Fruit fly (Drosophila melanogaster) whole organism, embryonic: ENCODE results near the gene Lasp.
A peak's percentile ranks its signal among the peaks of the same experiment; 100 is the strongest.

Source experiments
- Aef1 ChIP-seq: fragments of 200-800 bp; sonication (Bioruptor generic); IDR thresholded peaks from 3 replicates; pipeline ENCODE4 v1.3.6; 2022; ENCODE audit warnings: missing biosample characterization, missing genetic modification characterization
- Atf-2 ChIP-seq: fragments of 200-800 bp; sonication (Bioruptor generic); optimal IDR thresholded peaks from 2 replicates; lab custom pipeline; 2016; ENCODE audit warnings: missing biosample characterization, missing genetic modification characterization
- BtbVII ChIP-seq: fragments of 200-800 bp; sonication (Bioruptor generic); optimal IDR thresholded peaks from 3 replicates; lab custom pipeline; 2017; ENCODE audit warnings: missing biosample characterization, mild to moderate bottlenecking, missing genetic modification characterization
- CG10274 ChIP-seq: fragments of 200-800 bp; sonication (Bioruptor generic); optimal IDR thresholded peaks from 3 replicates; lab custom pipeline; 2017; ENCODE audit warnings: missing biosample characterization, mild to moderate bottlenecking, missing genetic modification characterization
- CG10431 ChIP-seq: fragments of 200-800 bp; sonication (Bioruptor generic); optimal IDR thresholded peaks from 3 replicates; lab custom pipeline; 2018; ENCODE audit warnings: missing biosample characterization, mild to moderate bottlenecking, missing genetic modification characterization
- CG10654 ChIP-seq: fragments of 200-800 bp; sonication (Bioruptor generic); optimal IDR thresholded peaks from 2 replicates; lab custom pipeline; 2016; ENCODE audit warnings: missing biosample characterization, missing genetic modification characterization
- CG11723 ChIP-seq: fragments of 200-800 bp; sonication (Bioruptor generic); optimal IDR thresholded peaks from 2 replicates; lab custom pipeline; 2017; ENCODE audit warnings: missing biosample characterization, mild to moderate bottlenecking, missing genetic modification characterization
- CG12942 ChIP-seq: fragments of 200-800 bp; sonication (Bioruptor generic); optimal IDR thresholded peaks from 3 replicates; lab custom pipeline; 2016; ENCODE audit warnings: missing biosample characterization, missing genetic modification characterization
- CG13287 ChIP-seq: fragments of 200-800 bp; sonication (Bioruptor generic); IDR thresholded peaks from 2 replicates; pipeline ENCODE4 v1.3.6; 2022; ENCODE audit warnings: missing biosample characterization, missing genetic modification characterization; ENCODE audit not compliant: partially characterized antibody
- CG14014 ChIP-seq: fragments of 200-800 bp; sonication (Bioruptor generic); IDR thresholded peaks from 2 replicates; pipeline ENCODE4 v1.3.6; 2022; ENCODE audit warnings: missing biosample characterization, missing genetic modification characterization
- CG2120 ChIP-seq: fragments of 200-800 bp; sonication (Bioruptor generic); optimal IDR thresholded peaks from 3 replicates; lab custom pipeline; 2016; ENCODE audit warnings: missing biosample characterization, missing genetic modification characterization
- CG2889 ChIP-seq: fragments of 200-800 bp; sonication (Bioruptor generic); IDR thresholded peaks from 3 replicates; pipeline ENCODE4 v1.3.6; 2022; ENCODE audit warnings: missing biosample characterization, missing genetic modification characterization
- CG33213 ChIP-seq: fragments of 200-800 bp; sonication (Bioruptor generic); optimal IDR thresholded peaks from 3 replicates; lab custom pipeline; 2016; ENCODE audit warnings: missing biosample characterization, missing genetic modification characterization
- CG4820 ChIP-seq: fragments of 200-800 bp; sonication (Bioruptor generic); optimal IDR thresholded peaks from 3 replicates; lab custom pipeline; 2016; ENCODE audit warnings: missing biosample characterization, missing genetic modification characterization
- CG6654 ChIP-seq: fragments of 200-800 bp; sonication (Bioruptor generic); optimal IDR thresholded peaks from 2 replicates; lab custom pipeline; 2017; ENCODE audit warnings: missing biosample characterization, mild to moderate bottlenecking, missing genetic modification characterization
- CG8924 ChIP-seq: fragments of 200-800 bp; optimal IDR thresholded peaks from 3 replicates; lab custom pipeline; 2019; ENCODE audit warnings: missing biosample characterization, mild to moderate bottlenecking, missing genetic modification characterization, moderate library complexity
- CG9437 ChIP-seq: fragments of 200-800 bp; sonication (Bioruptor generic); optimal IDR thresholded peaks from 2 replicates; lab custom pipeline; 2018; ENCODE audit warnings: missing biosample characterization, mild to moderate bottlenecking, missing genetic modification characterization
- CkIIα-i1 ChIP-seq: fragments of 200-800 bp; sonication (Bioruptor generic); IDR thresholded peaks from 2 replicates; pipeline ENCODE4 v1.3.6; 2022; ENCODE audit warnings: missing biosample characterization, missing genetic modification characterization
- Dfd ChIP-seq, 2 experiments: fragments of >200 bp; optimal IDR thresholded peaks; 2 replicates each; lab custom pipeline; 2017; ENCODE audit warnings: missing biosample characterization in 2 of 2, missing genetic modification characterization in 2 of 2
- Dip2 ChIP-seq: fragments of 200-800 bp; sonication (Bioruptor generic); IDR thresholded peaks from 2 replicates; pipeline ENCODE4 v1.3.6; 2022; ENCODE audit warnings: missing biosample characterization, missing genetic modification characterization
- ERR ChIP-seq: fragments of 200-800 bp; sonication (Bioruptor generic); optimal IDR thresholded peaks from 2 replicates; lab custom pipeline; 2016; ENCODE audit warnings: missing biosample characterization, missing genetic modification characterization
- Elba2 ChIP-seq: fragments of 200-800 bp; sonication (Bioruptor generic); optimal IDR thresholded peaks from 3 replicates; lab custom pipeline; 2016; ENCODE audit warnings: missing biosample characterization, missing genetic modification characterization
- GATAe ChIP-seq: fragments of 200-800 bp; sonication (Bioruptor generic); conservative IDR thresholded peaks from 2 replicates; pipeline ENCODE4 v1.3.6; 2022; ENCODE audit warnings: missing biosample characterization, missing genetic modification characterization
- HLHmδ ChIP-seq: fragments of 200-800 bp; sonication (Bioruptor generic); optimal IDR thresholded peaks from 2 replicates; lab custom pipeline; 2018; ENCODE audit warnings: missing biosample characterization, mild to moderate bottlenecking, missing genetic modification characterization, moderate library complexity
- Hey ChIP-seq: fragments of 200-800 bp; sonication (Bioruptor generic); optimal IDR thresholded peaks from 3 replicates; lab custom pipeline; 2018; ENCODE audit warnings: missing biosample characterization, mild to moderate bottlenecking, missing genetic modification characterization
- Hmx ChIP-seq: fragments of 200-800 bp; sonication (Bioruptor generic); optimal IDR thresholded peaks from 2 replicates; lab custom pipeline; 2016; ENCODE audit warnings: missing biosample characterization, missing genetic modification characterization
- Lpt ChIP-seq: fragments of >200 bp; optimal IDR thresholded peaks from 2 replicates; lab custom pipeline; 2018; ENCODE audit warnings: missing biosample characterization, missing genetic modification characterization
- Mes4 ChIP-seq: fragments of 200-800 bp; sonication (Bioruptor generic); optimal IDR thresholded peaks from 2 replicates; lab custom pipeline; 2016; ENCODE audit warnings: missing biosample characterization, missing genetic modification characterization
- Oli ChIP-seq: fragments of 200-800 bp; sonication (Bioruptor generic); optimal IDR thresholded peaks from 2 replicates; lab custom pipeline; 2018; ENCODE audit warnings: missing biosample characterization, mild to moderate bottlenecking, missing genetic modification characterization, moderate library complexity
- Pdp1 ChIP-seq, 2 experiments: fragments of 200-800 bp; sonication (Bioruptor generic); optimal IDR thresholded peaks; 3 replicates each; lab custom pipeline; 2016; ENCODE audit warnings: missing biosample characterization in 2 of 2, missing genetic modification characterization in 2 of 2, mild to moderate bottlenecking in 1 of 2, moderate library complexity in 1 of 2
- Poxn ChIP-seq: fragments of 200-800 bp; sonication (Bioruptor generic); IDR thresholded peaks from 2 replicates; pipeline ENCODE4 v1.3.6; 2022; ENCODE audit warnings: missing biosample characterization, missing genetic modification characterization
- Rx ChIP-seq: fragments of 200-800 bp; sonication (Bioruptor generic); IDR thresholded peaks from 2 replicates; pipeline ENCODE4 v1.3.6; 2022; ENCODE audit warnings: missing biosample characterization, missing genetic modification characterization
- Six4 ChIP-seq: fragments of 200-800 bp; sonication (Bioruptor generic); optimal IDR thresholded peaks from 2 replicates; lab custom pipeline; 2016; ENCODE audit warnings: missing biosample characterization, missing genetic modification characterization
- Sry-δ ChIP-seq: fragments of 200-800 bp; sonication (Bioruptor generic); optimal IDR thresholded peaks from 2 replicates; lab custom pipeline; 2016; ENCODE audit warnings: missing biosample characterization, missing genetic modification characterization
- ato ChIP-seq: fragments of 200-800 bp; sonication (Bioruptor generic); IDR thresholded peaks from 2 replicates; pipeline ENCODE4 v1.3.6; 2022; ENCODE audit warnings: missing biosample characterization, missing genetic modification characterization; ENCODE audit not compliant: partially characterized antibody
- danr ChIP-seq: fragments of 200-800 bp; sonication (Bioruptor generic); IDR thresholded peaks from 2 replicates; pipeline ENCODE4 v1.3.6; 2022; ENCODE audit warnings: missing biosample characterization, missing genetic modification characterization
- dimm ChIP-seq: fragments of 200-800 bp; sonication (Bioruptor generic); IDR thresholded peaks from 2 replicates; pipeline ENCODE4 v1.3.6; 2022; ENCODE audit warnings: missing biosample characterization, missing genetic modification characterization
- dm ChIP-seq: fragments of 200-800 bp; sonication (Bioruptor generic); optimal IDR thresholded peaks from 3 replicates; lab custom pipeline; 2016; ENCODE audit warnings: missing biosample characterization, missing genetic modification characterization
- ems ChIP-seq: fragments of 200-800 bp; sonication (Bioruptor generic); optimal IDR thresholded peaks from 3 replicates; lab custom pipeline; 2016; ENCODE audit warnings: missing biosample characterization, missing genetic modification characterization
- fru ChIP-seq: fragments of >200 bp; optimal IDR thresholded peaks from 2 replicates; lab custom pipeline; 2017
- gcm ChIP-seq: fragments of 200-800 bp; sonication (Bioruptor generic); optimal IDR thresholded peaks from 2 replicates; lab custom pipeline; 2019; ENCODE audit warnings: missing biosample characterization, mild to moderate bottlenecking, missing genetic modification characterization, moderate library complexity
- gsb-n ChIP-seq: fragments of 200-800 bp; sonication (Bioruptor generic); optimal IDR thresholded peaks from 3 replicates; lab custom pipeline; 2018; ENCODE audit warnings: missing biosample characterization, mild to moderate bottlenecking, missing genetic modification characterization
- oc ChIP-seq: fragments of 200-800 bp; sonication (Bioruptor generic); optimal IDR thresholded peaks from 2 replicates; lab custom pipeline; 2018; ENCODE audit warnings: missing biosample characterization, mild to moderate bottlenecking, missing genetic modification characterization, moderate library complexity
- pnt ChIP-seq: fragments of 200-800 bp; sonication (Bioruptor generic); optimal IDR thresholded peaks from 3 replicates; lab custom pipeline; 2016; ENCODE audit warnings: missing biosample characterization, missing genetic modification characterization
- pum ChIP-seq: fragments of 200-800 bp; sonication (Bioruptor generic); optimal IDR thresholded peaks from 2 replicates; lab custom pipeline; 2016; ENCODE audit warnings: missing biosample characterization, missing genetic modification characterization
- ranshi ChIP-seq: fragments of 200-800 bp; sonication (Bioruptor generic); IDR thresholded peaks from 2 replicates; pipeline ENCODE4 v1.3.6; 2022; ENCODE audit warnings: missing biosample characterization, missing genetic modification characterization
- sima ChIP-seq: fragments of 200-800 bp; sonication (Bioruptor generic); optimal IDR thresholded peaks from 2 replicates; lab custom pipeline; 2016; ENCODE audit warnings: missing biosample characterization, missing genetic modification characterization
- sob ChIP-seq: fragments of 200-800 bp; sonication (Bioruptor generic); IDR thresholded peaks from 2 replicates; pipeline ENCODE4 v1.3.6; 2022; ENCODE audit warnings: missing biosample characterization, missing genetic modification characterization
- tll ChIP-seq, 2 experiments: fragments of 200-800 bp in 1 of 2; fragments of >200 bp in 1 of 2; sonication (Bioruptor generic) in 1 of 2; optimal IDR thresholded peaks; 2 replicates each; lab custom pipeline; 2017 to 2019; ENCODE audit warnings: missing biosample characterization in 2 of 2, missing genetic modification characterization in 2 of 2, mild to moderate bottlenecking in 1 of 2, moderate library complexity in 1 of 2

Lasp gene

dm6 chr3L:16661167-16662109, 50.0 kb downstream of the Lasp start, which contains the start of gene Baldspot (continued):
- no peak for TF ChIP-seq Lpt (GFP tag; lab: Kevin White, UChicago)
- TF ChIP-seq sima, result peak; percentile 16
- peak; percentile 78 for TF ChIP-seq CG10654 (GFP tag; lab: Kevin White, UChicago)
- TF ChIP-seq ranshi (GFP tag; lab: Robert Waterston, UW), result peak; percentile 56; the same call in 1 of the 2 replicates
- TF ChIP-seq Elba2 (GFP tag; lab: Kevin White, UChicago), result peak; percentile 96
- TF ChIP-seq Six4 (GFP tag; lab: Kevin White, UChicago), result peak; percentile 50
- peak; percentile 19 for TF ChIP-seq CG12942
- TF ChIP-seq CG9437 (GFP tag; lab: Kevin White, UChicago), result peak; percentile 57
- TF ChIP-seq ato (GFP tag; lab: Robert Waterston, UW), result no peak; the same call in 1 of the 2 replicates
- no peak for TF ChIP-seq Dfd (GFP tag; optimal IDR thresholded peaks at IDR 0.05; lab: Kevin White, UChicago)
- no peak for TF ChIP-seq dimm (GFP tag; lab: Robert Waterston, UW)
- peak; percentile 41 for TF ChIP-seq Hey (tag; lab: Kevin White, UChicago)
- TF ChIP-seq Hmx (GFP tag; lab: Kevin White, UChicago), result peak; percentile 68
- peak; percentile 74 for TF ChIP-seq Sry-δ
- no peak for TF ChIP-seq CG11723
- TF ChIP-seq Poxn, result no peak
- no peak for TF ChIP-seq fru (lab: Kevin White, UChicago)
- peak; percentile 88 to 89 for TF ChIP-seq Pdp1 (GFP tag; optimal IDR thresholded peaks at IDR 0.05; lab: Kevin White, UChicago)
- TF ChIP-seq CG2120, result peak; percentile 45
- peak; percentile 78 for TF ChIP-seq CG8924 (tag; lab: Kevin White, UChicago)
- TF ChIP-seq BtbVII (GFP tag; lab: Kevin White, UChicago), result peak; percentile 89
- peak; percentile 80 for TF ChIP-seq CG33213 (GFP tag; lab: Kevin White, UChicago)
- peak; percentile 53 for TF ChIP-seq Mes4 (GFP tag; lab: Kevin White, UChicago)
- no peak for TF ChIP-seq Dip2
- TF ChIP-seq Atf-2, result peak; percentile 48
- peak; percentile 63 for TF ChIP-seq CG6654
- TF ChIP-seq Oli (tag; lab: Kevin White, UChicago), result peak; percentile 26
- peak; percentile 71 for TF ChIP-seq gsb-n (tag; lab: Kevin White, UChicago)
- peak; percentile 88 for TF ChIP-seq pnt (GFP tag; lab: Kevin White, UChicago)
- TF ChIP-seq Aef1, result peak; percentile 35; the same call in 2 of the 3 replicates
- TF ChIP-seq CG13287, result peak; percentile 79
- peak; percentile 72 for TF ChIP-seq oc (tag; lab: Kevin White, UChicago)
- TF ChIP-seq ERR (GFP tag; lab: Kevin White, UChicago), result peak; percentile 57
- peak; percentile 10; the same call in 1 of the 2 replicates for TF ChIP-seq GATAe (GFP tag; lab: Robert Waterston, UW)
- TF ChIP-seq danr (GFP tag; lab: Robert Waterston, UW), result peak; percentile 53; the same call in 1 of the 2 replicates
- no peak; the same call in 1 of the 2 replicates for TF ChIP-seq CG14014 (GFP tag; lab: Robert Waterston, UW)
- no peak for TF ChIP-seq CG10431 (GFP tag; lab: Kevin White, UChicago)
- peak; percentile 54 for TF ChIP-seq Rx (GFP tag; lab: Robert Waterston, UW)
- peak; percentile 65 for TF ChIP-seq ems
- TF ChIP-seq CkIIα-i1 (GFP tag; lab: Robert Waterston, UW), result no peak
- TF ChIP-seq dm (GFP tag; lab: Kevin White, UChicago), result peak; percentile 15
- TF ChIP-seq CG2889 (GFP tag; lab: Robert Waterston, UW), result no peak
- peak; percentile 86 for TF ChIP-seq pum (GFP tag; lab: Kevin White, UChicago)
- peak; percentile 22 for TF ChIP-seq HLHmδ
- peak; percentile 89 for TF ChIP-seq gcm (GFP tag; lab: Kevin White, UChicago)
- TF ChIP-seq CG4820 (GFP tag; lab: Kevin White, UChicago), result peak; percentile 77
- TF ChIP-seq tll (GFP tag; optimal IDR thresholded peaks at IDR 0.05; lab: Kevin White, UChicago), result peak in 1 of 2 experiments; percentile 46
- TF ChIP-seq CG10274, result peak; percentile 73
- TF ChIP-seq sob (GFP tag; lab: Robert Waterston, UW), result peak; percentile 51
